Worm (Caenorhabditis elegans): ENCODE data around the gene trd-1.

trd-1 gene

DNA sequence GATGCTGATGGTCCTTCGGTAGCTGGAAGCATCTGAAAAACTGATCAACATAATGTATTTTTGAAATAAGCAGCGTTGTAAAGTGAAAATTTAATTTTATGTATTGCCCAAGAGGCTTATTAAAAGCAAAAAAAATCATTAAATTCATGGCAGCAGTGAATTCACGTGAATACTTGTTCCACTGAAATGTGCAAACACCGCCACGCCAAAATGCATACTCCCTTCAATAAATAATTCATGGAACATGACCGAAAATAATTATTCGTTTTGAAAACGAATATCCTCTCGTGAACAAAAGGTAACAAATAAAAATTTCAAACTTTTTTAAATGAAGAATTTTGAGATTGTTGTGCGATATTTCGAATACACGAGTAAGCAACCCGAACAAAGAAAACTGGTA is 28.7 kb upstream of the trd-1 start, which contains the start of gene F08F8.10 (continued):
- TF ChIP-seq nhr-47 (tag; optimal IDR thresholded peaks at IDR 0.05): peak; percentile 35
- TF ChIP-seq nhr-71 (tag; optimal IDR thresholded peaks at IDR 0.05): peak; percentile 56
- TF ChIP-seq fkh-8 (tag; optimal IDR thresholded peaks at IDR 0.05): no peak
- TF ChIP-seq unc-86 (tag; optimal IDR thresholded peaks at IDR 0.05): peak; percentile 92
- peak; percentile 63 to 64 for TF ChIP-seq lsy-2 (tag; optimal IDR thresholded peaks at IDR 0.05)
- TF ChIP-seq nhr-11 (tag; optimal IDR thresholded peaks at IDR 0.05): no peak
- peak; percentile 51 for TF ChIP-seq nhr-20 (tag; optimal IDR thresholded peaks at IDR 0.05)
- peak; percentile 35 for TF ChIP-seq xbp-1 (tag; optimal IDR thresholded peaks at IDR 0.05)
- no peak for TF ChIP-seq skn-1 (tag; optimal IDR thresholded peaks at IDR 0.05)
- peak; percentile 64 to 68 for TF ChIP-seq lin-35 (GFP tag; optimal IDR thresholded peaks at IDR 0.05)
- no peak for TF ChIP-seq pax-3 (tag; optimal IDR thresholded peaks at IDR 0.05)
- peak; percentile 24 for TF ChIP-seq C16A3.4 (tag; optimal IDR thresholded peaks at IDR 0.05)
- peak; percentile 44 for TF ChIP-seq blmp-1 (tag; optimal IDR thresholded peaks at IDR 0.05)
- TF ChIP-seq sptf-1 (tag; optimal IDR thresholded peaks at IDR 0.05): no peak
- peak; percentile 52 to 64 for TF ChIP-seq efl-1 (optimal IDR thresholded peaks at IDR 0.05)
- TF ChIP-seq efl-1 (GFP tag; optimal IDR thresholded peaks at IDR 0.05 in 1 of 2): peak; percentile 63 to 96
- TF ChIP-seq F16B12.6 (tag; optimal IDR thresholded peaks at IDR 0.05): peak; percentile 92
- peak; percentile 37 for TF ChIP-seq swsn-7 (tag; optimal IDR thresholded peaks at IDR 0.05)
- TF ChIP-seq egl-27 (tag; optimal IDR thresholded peaks at IDR 0.05): no peak

DNA sequence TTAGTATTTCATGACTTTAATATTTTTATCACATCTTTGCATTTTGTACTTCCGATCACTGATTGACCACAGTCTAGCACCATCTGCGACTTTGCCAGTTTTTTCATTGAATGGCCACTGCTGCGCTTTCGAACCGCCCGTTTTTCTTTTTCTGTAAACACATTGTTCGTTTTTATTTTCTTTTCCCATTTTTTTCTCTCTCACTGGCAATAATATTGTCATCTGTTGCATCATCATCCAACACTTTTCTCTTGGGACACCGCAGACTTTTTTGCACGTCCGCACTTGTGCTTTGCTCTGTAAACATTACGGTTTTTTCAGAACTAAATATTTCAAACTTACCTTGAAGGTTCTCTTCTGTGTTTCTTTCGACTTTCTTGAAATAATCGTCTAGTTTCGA is 27.4 kb upstream of the trd-1 start:
- TF ChIP-seq nhr-20 (tag; optimal IDR thresholded peaks at IDR 0.05) (peak; percentile 58), lsy-2 (tag; optimal IDR thresholded peaks at IDR 0.05) (no peak), nhr-85 (tag) (no peak), lin-14 (GFP tag; optimal IDR thresholded peaks at IDR 0.05) (peak; percentile 56), nhr-19 (GFP tag; conservative IDR thresholded peaks at IDR 0.05) (no peak), fkh-4 (tag; optimal IDR thresholded peaks at IDR 0.05; ENCODE audit: borderline replicate concordance) (no peak), elt-3 (tag; optimal IDR thresholded peaks at IDR 0.05) (peak in 1 of 6 experiments; percentile 20), irx-1 (tag; optimal IDR thresholded peaks at IDR 0.05) (no peak), rnt-1 (tag; optimal IDR thresholded peaks at IDR 0.05) (no peak), swsn-7 (tag; optimal IDR thresholded peaks at IDR 0.05) (no peak), snu-23 (GFP tag; optimal IDR thresholded peaks at IDR 0.05) (peak; percentile 17)

DNA sequence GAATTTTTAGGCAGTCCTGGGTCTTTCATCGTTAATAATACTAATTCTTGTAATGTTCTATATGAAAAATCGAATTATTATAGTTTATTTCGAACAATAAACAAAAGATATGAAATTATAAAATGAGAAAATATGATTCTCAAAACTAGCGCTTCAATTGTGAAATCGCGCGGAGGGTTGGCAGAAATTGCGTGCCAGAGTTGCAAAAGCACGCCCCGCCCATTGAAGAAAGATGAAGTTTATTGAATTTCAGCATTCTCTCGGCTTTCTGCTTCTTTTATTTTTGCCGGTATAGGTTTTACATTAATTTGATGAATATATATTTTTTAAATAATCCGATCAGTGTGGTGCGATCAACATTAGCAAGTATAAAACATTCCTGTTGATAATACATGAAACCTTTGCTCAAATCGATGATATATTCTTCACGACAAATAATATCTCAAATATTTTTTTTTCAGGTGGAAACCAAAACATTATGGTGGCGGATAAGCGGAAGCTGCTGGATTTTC is 26.9 kb upstream of the trd-1 start, which contains the start of the genes eco-1 and hmgr-1:
Gene eco-1 (minus strand): TSS at position 59 of the 512 bp plus-strand sequence.
Gene hmgr-1 (plus strand): TSS at position 462 of the 512 bp plus-strand sequence.
- TF ChIP-seq hlh-17 (GFP tag; optimal IDR thresholded peaks at IDR 0.05; ENCODE audit: borderline replicate concordance): no peak
- TF ChIP-seq hpl-2 (GFP tag; optimal IDR thresholded peaks at IDR 0.05): no peak
- peak; percentile 50 for TF ChIP-seq skn-1 (tag; optimal IDR thresholded peaks at IDR 0.05)
- TF ChIP-seq aly-2 (tag; optimal IDR thresholded peaks at IDR 0.05): no peak
- no peak for TF ChIP-seq ceh-63 (GFP tag; optimal IDR thresholded peaks at IDR 0.05)
- peak; percentile 42 for TF ChIP-seq F16B12.6 (tag; optimal IDR thresholded peaks at IDR 0.05)
- TF ChIP-seq rnt-1 (tag; optimal IDR thresholded peaks at IDR 0.05): peak; percentile 68
- TF ChIP-seq pqm-1 (tag; optimal IDR thresholded peaks at IDR 0.05): no peak
- no peak for TF ChIP-seq nhr-77 (tag; optimal IDR thresholded peaks at IDR 0.05)
- TF ChIP-seq zag-1 (tag; optimal IDR thresholded peaks at IDR 0.05): no peak
- TF ChIP-seq blmp-1 (tag; optimal IDR thresholded peaks at IDR 0.05): no peak
- no peak for TF ChIP-seq lin-39 (tag; optimal IDR thresholded peaks at IDR 0.05)
- TF ChIP-seq sup-37 (GFP tag; optimal IDR thresholded peaks at IDR 0.05): no peak
- peak; percentile 27 for TF ChIP-seq tbx-2 (tag; optimal IDR thresholded peaks at IDR 0.05)
- no peak for TF ChIP-seq nhr-76 (tag; optimal IDR thresholded peaks at IDR 0.05)
- peak; percentile 52 for TF ChIP-seq mep-1 (tag; optimal IDR thresholded peaks at IDR 0.05)
- peak; percentile 27 for TF ChIP-seq nhr-19 (GFP tag; conservative IDR thresholded peaks at IDR 0.05)
- TF ChIP-seq fkh-10 (GFP tag; optimal IDR thresholded peaks at IDR 0.05): no peak
- TF ChIP-seq unc-86 (tag; optimal IDR thresholded peaks at IDR 0.05): peak; percentile 24
- peak; percentile 30 for TF ChIP-seq snu-23 (GFP tag; optimal IDR thresholded peaks at IDR 0.05)
- no peak for TF ChIP-seq hlh-4 (tag; optimal IDR thresholded peaks at IDR 0.05)
- peak in 2 of 3 experiments; percentile 3 to 26 for TF ChIP-seq ceh-82 (tag; optimal IDR thresholded peaks at IDR 0.05)
- no peak for TF ChIP-seq nhr-12 (tag; optimal IDR thresholded peaks at IDR 0.05)
- peak; percentile 8 for TF ChIP-seq C16A3.4 (tag; optimal IDR thresholded peaks at IDR 0.05)
- no peak for TF ChIP-seq pax-3 (tag; optimal IDR thresholded peaks at IDR 0.05)
- no peak for TF ChIP-seq fkh-4 (tag; optimal IDR thresholded peaks at IDR 0.05; ENCODE audit: borderline replicate concordance)
- TF ChIP-seq egl-27 (tag; optimal IDR thresholded peaks at IDR 0.05): no peak
- no peak for TF ChIP-seq fkh-8 (tag; optimal IDR thresholded peaks at IDR 0.05)
- no peak for TF ChIP-seq ceh-88 (GFP tag; IDR thresholded peaks at IDR 0.05)
- no peak for TF ChIP-seq unc-62 (GFP tag; optimal IDR thresholded peaks at IDR 0.05)
- TF ChIP-seq C04F5.9 (tag; optimal IDR thresholded peaks at IDR 0.05): no peak
- no peak for TF ChIP-seq unc-98 (GFP tag; IDR thresholded peaks at IDR 0.05)
- TF ChIP-seq mef-2 (tag; optimal IDR thresholded peaks at IDR 0.05): no peak
- TF ChIP-seq swsn-7 (tag; optimal IDR thresholded peaks at IDR 0.05): peak; percentile 53

All from whole organism, L1 larva.